Fruit fly (Drosophila melanogaster): Measurements from ENCODE around the gene emei.

emei gene

dm6 chr3L:11120419-11120958 lies 11.0 kb downstream of the emei start, which contains the start of the genes FoxK and mRpL2 (continued):
- no peak for TF ChIP-seq trh (GFP tag; optimal IDR thresholded peaks at IDR 0.05)
- no peak for TF ChIP-seq TFAM (GFP tag; optimal IDR thresholded peaks at IDR 0.05)
- TF ChIP-seq Adf1 (GFP tag; IDR thresholded peaks at IDR 0.05) = no peak
- TF ChIP-seq gcm2 (GFP tag; optimal IDR thresholded peaks at IDR 0.05) = peak; percentile 2
- TF ChIP-seq CG43689 (GFP tag; IDR thresholded peaks at IDR 0.05) = no peak
- no peak for TF ChIP-seq CG5180 (GFP tag; optimal IDR thresholded peaks at IDR 0.05)
- TF ChIP-seq CG3995 (GFP tag; optimal IDR thresholded peaks at IDR 0.05) = no peak

- TF ChIP-seq Doc3 (GFP tag; IDR thresholded peaks at IDR 0.05; ENCODE audit: partially characterized antibody) (peak; percentile 67), CG9817 (tag; optimal IDR thresholded peaks at IDR 0.05) (peak; percentile 15), eve (GFP tag; optimal IDR thresholded peaks at IDR 0.05) (no peak), eyg (GFP tag; optimal IDR thresholded peaks at IDR 0.05) (peak; percentile 71), pho (GFP tag; optimal IDR thresholded peaks at IDR 0.05) (peak; percentile 35), Xrp1 (GFP tag; IDR thresholded peaks at IDR 0.05) (no peak), NC2β (GFP tag; optimal IDR thresholded peaks at IDR 0.05) (peak; percentile 60), Ssrp (tag; optimal IDR thresholded peaks at IDR 0.05) (no peak), CG14014 (GFP tag; IDR thresholded peaks at IDR 0.05) (0 out of 2 replicates have a peak, but pooled peaks have one; percentile 21), lov (optimal IDR thresholded peaks at IDR 0.05) (no peak), lov (GFP tag; IDR thresholded peaks at IDR 0.05) (peak; percentile 49; the same call in 1 of the 3 replicates), gsb-n (tag; optimal IDR thresholded peaks at IDR 0.05) (peak; percentile 9), CG10209 (GFP tag; optimal IDR thresholded peaks at IDR 0.05) (no peak), Atf3 (GFP tag; optimal IDR thresholded peaks at IDR 0.05) (peak; percentile 5), maf-S (GFP tag; optimal IDR thresholded peaks at IDR 0.05) (peak; percentile 35), Elba2 (GFP tag; optimal IDR thresholded peaks at IDR 0.05) (peak; percentile 74), hkb (optimal IDR thresholded peaks at IDR 0.05) (peak; percentile 35), hkb (GFP tag; IDR thresholded peaks at IDR 0.05) (no peak), sqz (GFP tag; optimal IDR thresholded peaks at IDR 0.05) (peak; percentile 88), oc (tag; optimal IDR thresholded peaks at IDR 0.05) (no peak), CG4328 (GFP tag; optimal IDR thresholded peaks at IDR 0.05) (no peak), CG2678 (tag; optimal IDR thresholded peaks at IDR 0.05) (peak; percentile 15), Blimp-1 (GFP tag; optimal IDR thresholded peaks at IDR 0.05) (no peak), Hsf (GFP tag; optimal IDR thresholded peaks at IDR 0.05) (peak; percentile 34), ro (GFP tag; IDR thresholded peaks at IDR 0.05) (no peak), CG9215 (GFP tag; IDR thresholded peaks at IDR 0.05) (no peak; the same call in 1 of the 2 replicates), CG9437 (GFP tag; optimal IDR thresholded peaks at IDR 0.05) (peak; percentile 14), CG9876 (GFP tag; optimal IDR thresholded peaks at IDR 0.05) (peak; percentile 47), usp (GFP tag; optimal IDR thresholded peaks at IDR 0.05) (no peak), CG14441 (GFP tag; IDR thresholded peaks at IDR 0.05) (peak; percentile 56), YL-1 (GFP tag; optimal IDR thresholded peaks at IDR 0.05) (peak; percentile 79), CG2202 (tag; optimal IDR thresholded peaks at IDR 0.05) (peak; percentile 4), hb (GFP tag; IDR thresholded peaks at IDR 0.05; ENCODE audit: partially characterized antibody) (peak; percentile 77; the same call in 2 of the 3 replicates), CG12155 (GFP tag; optimal IDR thresholded peaks at IDR 0.05) (peak; percentile 56), row (GFP tag; IDR thresholded peaks at IDR 0.05) (peak; percentile 45; the same call in 2 of the 3 replicates), dpn (GFP tag; optimal IDR thresholded peaks at IDR 0.05) (peak; percentile 46 to 62), vfl (GFP tag; optimal IDR thresholded peaks at IDR 0.05) (peak; percentile 38), CG3847 (GFP tag; IDR thresholded peaks at IDR 0.05) (peak; percentile 81), trh (GFP tag; optimal IDR thresholded peaks at IDR 0.05) (no peak), Hmx (GFP tag; optimal IDR thresholded peaks at IDR 0.05) (no peak), CG17359 (tag; optimal IDR thresholded peaks at IDR 0.05) (peak; percentile 57), CG3163 (GFP tag; optimal IDR thresholded peaks at IDR 0.05) (peak; percentile 15), tup (GFP tag; optimal IDR thresholded peaks at IDR 0.05) (no peak), CG14667 (GFP tag; IDR thresholded peaks at IDR 0.05) (no peak)
Observed at dm6 chr3L:11123088-11123487, 13.6 kb downstream of the emei start, which contains the start of the genes Ufd1 and NaPi-III. Gene Ufd1 (minus strand): TSS chr3L:11123216. Gene NaPi-III (plus strand): TSS chr3L:11123348.
